Worm (Caenorhabditis elegans) whole organism, L4 larva: ENCODE results near the gene F49C5.9.

Experiments
- F26F4.8 ChIP-seq: fragments of 200-800 bp; sonication (Bioruptor generic); conservative IDR thresholded peaks from 2 replicates; pipeline ENCODE4 v1.3.6; 2022; ENCODE audit warnings: missing genetic modification characterization, missing compliant biosample characterization
- F44E2.7 ChIP-seq: fragments of 200-800 bp; sonication (Bioruptor generic); IDR thresholded peaks from 2 replicates; pipeline ENCODE4 v2.1.2; 2022; ENCODE audit warnings: missing genetic modification characterization, missing compliant biosample characterization
- F49E8.2 ChIP-seq: sonication (generic microtip); optimal IDR thresholded peaks from 2 replicates; lab custom pipeline; 2016; ENCODE audit warnings: missing compliant biosample characterization, mild to moderate bottlenecking, missing genetic modification characterization, borderline replicate concordance
- R02D3.7 ChIP-seq: fragments of 150-350 bp; sonication (generic microtip); optimal IDR thresholded peaks from 3 replicates; lab custom pipeline; 2014; ENCODE audit warnings: missing biosample characterization, missing genetic modification characterization
- Y48G9A.11 ChIP-seq: fragments of 200-800 bp; sonication (Bioruptor generic); IDR thresholded peaks from 2 replicates; pipeline ENCODE4 v1.3.6; 2022; ENCODE audit warnings: missing genetic modification reagents, missing genetic modification characterization, missing compliant biosample characterization
- Y5F2A.4 ChIP-seq: fragments of 200-800 bp; sonication (Bioruptor generic); optimal IDR thresholded peaks from 2 replicates; lab custom pipeline; 2018; ENCODE audit warnings: mild to moderate bottlenecking, missing genetic modification characterization, missing compliant biosample characterization
- Y75B8A.6 ChIP-seq: fragments of 200-800 bp; sonication (Bioruptor generic); IDR thresholded peaks from 2 replicates; pipeline ENCODE4 v1.3.6; 2022; ENCODE audit warnings: missing genetic modification reagents, missing genetic modification characterization, missing compliant biosample characterization
- ZK546.5 ChIP-seq, 2 experiments: sonication (generic microtip); optimal IDR thresholded peaks; 2 replicates each; lab custom pipeline; 2017; ENCODE audit warnings: missing biosample characterization in 2 of 2, missing genetic modification characterization in 2 of 2
- aly-2 ChIP-seq: sonication (generic microtip); optimal IDR thresholded peaks from 2 replicates; lab custom pipeline; 2018; ENCODE audit warnings: missing biosample characterization, missing genetic modification characterization
- ama-1 ChIP-seq: fragments of 150-350 bp; optimal IDR thresholded peaks from 2 replicates; lab custom pipeline; 2014; ENCODE audit warnings: inconsistent platforms, mixed read lengths
- arid-1 ChIP-seq: fragments of 200-800 bp; sonication (Bioruptor generic); conservative IDR thresholded peaks from 2 replicates; pipeline ENCODE4 v1.3.6; 2022; ENCODE audit warnings: missing genetic modification reagents, missing genetic modification characterization, missing compliant biosample characterization
- ceh-32 ChIP-seq: sonication (generic microtip); optimal IDR thresholded peaks from 2 replicates; lab custom pipeline; 2016; ENCODE audit warnings: mild to moderate bottlenecking, missing genetic modification characterization, missing compliant biosample characterization; ENCODE audit not compliant: poor library complexity
- ceh-62 ChIP-seq: sonication (generic microtip); optimal IDR thresholded peaks from 2 replicates; lab custom pipeline; 2017; ENCODE audit warnings: missing biosample characterization, missing genetic modification characterization
- ceh-82 ChIP-seq: sonication (generic microtip); optimal IDR thresholded peaks from 2 replicates; lab custom pipeline; 2017; ENCODE audit warnings: missing biosample characterization, missing genetic modification characterization
- ces-1 ChIP-seq: fragments of 150-350 bp; sonication (generic microtip); optimal IDR thresholded peaks from 4 replicates; lab custom pipeline; 2014; ENCODE audit warnings: missing biosample characterization, missing genetic modification reagents, missing genetic modification characterization
- daf-16 ChIP-seq, 3 experiments: sonication (generic microtip); optimal IDR thresholded peaks; 2 replicates each; lab custom pipeline; 2016 to 2017; ENCODE audit warnings: missing genetic modification characterization in 3 of 3, missing genetic modification reagents in 3 of 3, mild to moderate bottlenecking in 2 of 3, missing compliant biosample characterization in 2 of 3, missing biosample characterization in 1 of 3, moderate library complexity in 1 of 3
- daf-8 ChIP-seq: fragments of 200-800 bp; sonication (Bioruptor generic); IDR thresholded peaks from 2 replicates; pipeline ENCODE4 v1.3.6; 2022; ENCODE audit warnings: missing genetic modification characterization, missing compliant biosample characterization
- dmd-9 ChIP-seq: fragments of 200-800 bp; sonication (Bioruptor generic); IDR thresholded peaks from 2 replicates; pipeline ENCODE4 v1.3.6; 2022; ENCODE audit warnings: missing genetic modification reagents, missing genetic modification characterization, missing compliant biosample characterization
- dpl-1 ChIP-seq: fragments of 150-350 bp; optimal IDR thresholded peaks from 2 replicates; lab custom pipeline; 2014; ENCODE audit warnings: missing biosample characterization, missing genetic modification reagents, missing genetic modification characterization
- egl-43 ChIP-seq: fragments of 200-800 bp; sonication (Bioruptor generic); IDR thresholded peaks from 2 replicates; pipeline ENCODE4 v1.3.6; 2022; ENCODE audit warnings: missing genetic modification reagents, missing genetic modification characterization, missing compliant biosample characterization
- hif-1 ChIP-seq, 2 experiments: sonication (generic microtip); optimal IDR thresholded peaks; 2 replicates each; lab custom pipeline; 2016 to 2017; ENCODE audit warnings: missing compliant biosample characterization in 2 of 2, missing genetic modification characterization in 2 of 2, missing genetic modification reagents in 2 of 2, missing genotype in 2 of 2, mild to moderate bottlenecking in 1 of 2
- jun-1 ChIP-seq: fragments of 150-350 bp; optimal IDR thresholded peaks from 2 replicates; lab custom pipeline; 2014; ENCODE audit warnings: missing biosample characterization, missing genetic modification reagents, missing genetic modification characterization
- lin-38 ChIP-seq: fragments of 200-800 bp; sonication (Bioruptor generic); IDR thresholded peaks from 2 replicates; pipeline ENCODE4 v1.3.6; 2022; ENCODE audit warnings: missing genetic modification reagents, missing genetic modification characterization, missing compliant biosample characterization
- lin-39 ChIP-seq: fragments of 150-350 bp; optimal IDR thresholded peaks from 2 replicates; lab custom pipeline; 2014; ENCODE audit warnings: missing biosample characterization, missing genetic modification reagents, missing genetic modification characterization
- lir-3 ChIP-seq: sonication (generic microtip); optimal IDR thresholded peaks from 2 replicates; lab custom pipeline; 2016; ENCODE audit warnings: mild to moderate bottlenecking, missing genetic modification characterization, missing compliant biosample characterization
- mep-1 ChIP-seq: fragments of 150-350 bp; sonication (generic microtip); optimal IDR thresholded peaks from 3 replicates; lab custom pipeline; 2014; ENCODE audit warnings: missing biosample characterization, missing genetic modification characterization
- mes-2 ChIP-seq: sonication (generic microtip); optimal IDR thresholded peaks from 2 replicates; lab custom pipeline; 2016; ENCODE audit warnings: missing genotype, mild to moderate bottlenecking, missing genetic modification characterization, missing compliant biosample characterization; ENCODE audit not compliant: poor library complexity, severe bottlenecking
- mxl-2 ChIP-seq: fragments of 200-800 bp; sonication (Bioruptor generic); conservative IDR thresholded peaks from 2 replicates; pipeline ENCODE4 v1.3.6; 2022; ENCODE audit warnings: missing genetic modification reagents, missing genetic modification characterization, missing compliant biosample characterization
- nhr-10 ChIP-seq: fragments of 150-350 bp; optimal IDR thresholded peaks from 2 replicates; lab custom pipeline; 2014; ENCODE audit warnings: missing biosample characterization, missing genetic modification characterization
- nhr-28 ChIP-seq: fragments of 150-350 bp; optimal IDR thresholded peaks from 2 replicates; lab custom pipeline; 2014; ENCODE audit warnings: missing biosample characterization, missing genetic modification characterization
- nhr-42 ChIP-seq: fragments of 200-800 bp; sonication (Bioruptor generic); IDR thresholded peaks from 2 replicates; pipeline ENCODE4 v1.3.6; 2022; ENCODE audit warnings: missing genetic modification characterization, missing compliant biosample characterization
- nhr-77 ChIP-seq: fragments of 150-350 bp; optimal IDR thresholded peaks from 2 replicates; lab custom pipeline; 2014; ENCODE audit warnings: missing biosample characterization, missing genetic modification characterization
- php-3 ChIP-seq: fragments of 200-800 bp; sonication (Bioruptor generic); IDR thresholded peaks from 2 replicates; pipeline ENCODE4 v1.3.6; 2022; ENCODE audit warnings: missing genetic modification reagents, missing genetic modification characterization, missing compliant biosample characterization
- pqm-1 ChIP-seq: sonication (generic microtip); optimal IDR thresholded peaks from 2 replicates; lab custom pipeline; 2017; ENCODE audit warnings: missing biosample characterization, missing genetic modification characterization
- saeg-2 ChIP-seq: fragments of 200-800 bp; sonication (Bioruptor generic); IDR thresholded peaks from 2 replicates; pipeline ENCODE4 v1.3.6; 2022; ENCODE audit warnings: missing genetic modification reagents, missing genetic modification characterization, missing compliant biosample characterization
- sdz-12 ChIP-seq: fragments of 200-800 bp; sonication (Bioruptor generic); optimal IDR thresholded peaks from 2 replicates; lab custom pipeline; 2018; ENCODE audit warnings: mild to moderate bottlenecking, missing genetic modification characterization, missing compliant biosample characterization
- set-16 ChIP-seq: fragments of 200-800 bp; sonication (Bioruptor generic); IDR thresholded peaks from 2 replicates; pipeline ENCODE4 v1.3.6; 2022; ENCODE audit warnings: missing genetic modification reagents, missing genetic modification characterization, missing compliant biosample characterization
- skn-1 ChIP-seq: fragments of 150-350 bp; optimal IDR thresholded peaks from 2 replicates; lab custom pipeline; 2014; ENCODE audit warnings: missing biosample characterization, missing genetic modification characterization
- snpc-1.2 ChIP-seq: fragments of 200-800 bp; sonication (Bioruptor generic); IDR thresholded peaks from 2 replicates; pipeline ENCODE4 v1.3.6; 2022; ENCODE audit warnings: missing genetic modification reagents, missing genetic modification characterization, missing compliant biosample characterization
- spr-1 ChIP-seq: sonication (generic microtip); optimal IDR thresholded peaks from 2 replicates; lab custom pipeline; 2016; ENCODE audit warnings: mild to moderate bottlenecking, missing genetic modification characterization, missing compliant biosample characterization
- tag-97 ChIP-seq: fragments of 200-800 bp; sonication (Bioruptor generic); IDR thresholded peaks from 2 replicates; pipeline ENCODE4 v1.3.6; 2022; ENCODE audit warnings: missing genetic modification characterization, missing compliant biosample characterization
- tra-1 ChIP-seq: fragments of 200-800 bp; sonication (Bioruptor generic); IDR thresholded peaks from 2 replicates; pipeline ENCODE4 v1.3.6; 2022; ENCODE audit warnings: missing genetic modification reagents, missing genetic modification characterization, missing compliant biosample characterization
- zag-1 ChIP-seq: fragments of 150-350 bp; optimal IDR thresholded peaks from 2 replicates; lab custom pipeline; 2014; ENCODE audit warnings: missing biosample characterization, missing genetic modification characterization
- zfp-2 ChIP-seq: sonication (generic microtip); optimal IDR thresholded peaks from 2 replicates; lab custom pipeline; 2016; ENCODE audit warnings: mild to moderate bottlenecking, missing genetic modification characterization, missing compliant biosample characterization
- zfp-3 ChIP-seq: fragments of 200-800 bp; sonication (Bioruptor generic); conservative IDR thresholded peaks from 2 replicates; pipeline ENCODE4 v1.3.6; 2022; ENCODE audit warnings: missing genetic modification reagents, missing genetic modification characterization, missing compliant biosample characterization
- zip-11 ChIP-seq: fragments of 200-800 bp; sonication (Bioruptor generic); IDR thresholded peaks from 2 replicates; pipeline ENCODE4 v1.3.6; 2022; ENCODE audit warnings: missing genetic modification characterization, missing compliant biosample characterization
- zip-2 ChIP-seq: fragments of 150-350 bp; optimal IDR thresholded peaks from 2 replicates; lab custom pipeline; 2014; ENCODE audit warnings: missing biosample characterization, missing genetic modification characterization
- ztf-11 ChIP-seq: fragments of 150-350 bp; optimal IDR thresholded peaks from 2 replicates; lab custom pipeline; 2014; ENCODE audit warnings: missing biosample characterization, missing genetic modification characterization

Gene F49C5.9

DNA sequence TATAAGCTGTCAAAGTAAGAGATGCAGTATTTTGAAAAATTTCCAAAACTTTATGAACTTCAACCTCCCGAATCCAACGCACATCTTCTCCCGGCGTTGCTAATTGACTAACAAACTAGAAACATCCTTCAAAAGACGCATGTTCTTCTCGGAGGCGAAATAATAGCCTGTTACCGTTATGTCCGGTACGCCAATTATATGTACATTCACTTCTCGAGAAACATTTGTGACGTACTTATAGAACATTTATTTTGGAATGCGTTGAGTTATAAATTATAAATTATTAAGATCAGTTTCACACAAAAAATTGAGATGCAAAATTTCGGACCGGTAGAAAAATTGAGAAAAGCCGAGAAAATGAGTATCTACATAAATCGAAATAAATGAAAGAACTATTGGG lies 47.5 kb downstream of the F49C5.9 start, which contains the start of gene T21B4.3:
Gene T21B4.3, minus strand, starts transcription at position 101 of the 400 bp plus-strand sequence.
- no peak for TF ChIP-seq mes-2 (tag; lab: Kevin White, UChicago)
- no peak for TF ChIP-seq dpl-1 (GFP tag; lab: Kevin White, UChicago)
- no peak for TF ChIP-seq ama-1 (lab: Kevin White, UChicago)
- TF ChIP-seq nhr-10 (tag; lab: Kevin White, UChicago), result no peak
- no peak for TF ChIP-seq ceh-62
- no peak for TF ChIP-seq spr-1 (tag; lab: Kevin White, UChicago)
- TF ChIP-seq hif-1 (tag; optimal IDR thresholded peaks at IDR 0.05; lab: Kevin White, UChicago), result no peak
- TF ChIP-seq R02D3.7, result no peak
- no peak for TF ChIP-seq pqm-1 (tag; lab: Kevin White, UChicago)
- no peak for TF ChIP-seq zip-11
- TF ChIP-seq sdz-12, result no peak
- TF ChIP-seq daf-16 (GFP tag; optimal IDR thresholded peaks at IDR 0.05; lab: Kevin White, UChicago), result no peak
- TF ChIP-seq daf-16 (tag; optimal IDR thresholded peaks at IDR 0.05; lab: Kevin White, UChicago), result no peak
- no peak for TF ChIP-seq Y5F2A.4
- TF ChIP-seq arid-1 (GFP tag; lab: Robert Waterston, UW), result no peak
- TF ChIP-seq ztf-11 (tag; lab: Kevin White, UChicago), result no peak
- no peak for TF ChIP-seq mxl-2 (GFP tag; lab: Robert Waterston, UW)
- no peak for TF ChIP-seq F26F4.8 (GFP tag; lab: Robert Waterston, UW)
- no peak for TF ChIP-seq mep-1 (tag; lab: Kevin White, UChicago)
- TF ChIP-seq, all 104 proteins: peak for 0

DNA sequence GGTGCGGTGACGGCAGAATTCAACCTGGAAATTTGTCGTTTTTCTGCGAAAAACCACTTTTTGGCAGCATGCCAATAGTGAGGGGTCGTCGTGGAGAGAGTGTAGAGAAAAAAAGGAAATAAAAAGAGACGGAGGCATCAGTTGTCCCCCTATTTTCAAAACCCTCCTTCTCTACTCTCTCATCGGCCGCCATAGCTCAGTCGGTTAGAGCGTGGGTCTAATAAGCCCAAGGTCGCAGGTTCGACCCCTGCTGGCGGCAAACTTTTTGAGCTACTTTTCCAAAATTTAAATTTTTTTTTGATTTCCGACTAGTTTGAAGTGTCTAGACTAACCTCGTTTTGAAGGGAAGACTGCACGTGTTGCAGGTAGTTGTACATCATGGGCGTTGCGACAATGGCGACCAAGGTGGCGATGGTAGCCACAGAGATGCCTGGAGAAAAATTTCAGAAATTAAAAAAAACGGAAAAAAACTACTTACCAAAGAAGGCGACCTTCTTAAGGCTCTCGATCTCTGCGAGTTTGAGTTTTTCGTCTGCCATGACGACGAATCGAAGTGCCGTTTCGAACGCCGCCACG lies 49.8 kb downstream of the F49C5.9 start, which contains the start of gene col-85:
Gene col-85, minus strand, starts transcription at position 540 of the 576 bp plus-strand sequence.
- no peak for TF ChIP-seq zag-1 (tag; lab: Kevin White, UChicago)
- peak; percentile 48 for TF ChIP-seq zfp-2 (tag; lab: Kevin White, UChicago)
- TF ChIP-seq F44E2.7 (GFP tag; lab: Robert Waterston, UW), result peak; percentile 80; the same call in 1 of the 2 replicates
- TF ChIP-seq spr-1 (tag; lab: Kevin White, UChicago), result peak; percentile 79
- peak; percentile 60 for TF ChIP-seq nhr-77 (tag; lab: Kevin White, UChicago)
- no peak for TF ChIP-seq set-16 (GFP tag; lab: Robert Waterston, UW)
- peak; percentile 57; the same call in 1 of the 2 replicates for TF ChIP-seq saeg-2
- TF ChIP-seq nhr-42, result peak; percentile 78; the same call in 1 of the 2 replicates
- TF ChIP-seq Y48G9A.11 (GFP tag; lab: Robert Waterston, UW), result peak; percentile 87
- TF ChIP-seq daf-8 (GFP tag; lab: Robert Waterston, UW), result 0 out of 2 replicates have a peak, but pooled peaks have one; percentile 71
- TF ChIP-seq egl-43 (GFP tag; lab: Robert Waterston, UW), result peak; percentile 98
- TF ChIP-seq ceh-82 (tag; lab: Kevin White, UChicago), result no peak
- TF ChIP-seq F49E8.2, result peak; percentile 49
- no peak for TF ChIP-seq ama-1 (lab: Kevin White, UChicago)
- peak; percentile 83 for TF ChIP-seq mes-2 (tag; lab: Kevin White, UChicago)
- TF ChIP-seq aly-2 (tag; lab: Kevin White, UChicago), result no peak
- TF ChIP-seq tag-97 (GFP tag; lab: Robert Waterston, UW), result no peak
- peak; percentile 73; the same call in 1 of the 2 replicates for TF ChIP-seq Y75B8A.6 (GFP tag; lab: Robert Waterston, UW)
- TF ChIP-seq tra-1, result peak; percentile 94
- peak; percentile 88 for TF ChIP-seq snpc-1.2
- peak; percentile 60 for TF ChIP-seq zip-2 (tag; lab: Kevin White, UChicago)
- peak; percentile 79 for TF ChIP-seq Y5F2A.4
- TF ChIP-seq dmd-9 (GFP tag; lab: Robert Waterston, UW), result peak; percentile 87
- TF ChIP-seq lir-3 (tag; lab: Kevin White, UChicago), result peak; percentile 62
- no peak for TF ChIP-seq skn-1 (tag; lab: Kevin White, UChicago)
- TF ChIP-seq lin-39, result no peak
- TF ChIP-seq nhr-28 (tag; lab: Kevin White, UChicago), result peak; percentile 48
- TF ChIP-seq lin-38 (GFP tag; lab: Robert Waterston, UW), result peak; percentile 90
- TF ChIP-seq ceh-32 (tag; lab: Kevin White, UChicago), result peak; percentile 2
- no peak for TF ChIP-seq nhr-10 (tag; lab: Kevin White, UChicago)
- TF ChIP-seq arid-1 (GFP tag; lab: Robert Waterston, UW), result peak; percentile 91
- TF ChIP-seq ZK546.5 (tag; optimal IDR thresholded peaks at IDR 0.05; lab: Kevin White, UChicago), result no peak
- TF ChIP-seq jun-1, result no peak
- TF ChIP-seq php-3 (GFP tag; lab: Robert Waterston, UW), result peak; percentile 84
- TF ChIP-seq ces-1, result no peak
- TF ChIP-seq zfp-3 (GFP tag; lab: Robert Waterston, UW), result peak; percentile 73
